Worm (Caenorhabditis elegans): Measurements from ENCODE around the gene Y41D4B.17.

Gene Y41D4B.17

ce11 chrIV:1567577-1567976 is 7.7 kb downstream of the Y41D4B.17 start:
- TF ChIP-seq skn-1 (tag; optimal IDR thresholded peaks at IDR 0.05), result no peak
- TF ChIP-seq fos-1 (tag; optimal IDR thresholded peaks at IDR 0.05), result no peak
- no peak for TF ChIP-seq blmp-1 (tag; optimal IDR thresholded peaks at IDR 0.05)
- TF ChIP-seq egl-27 (tag; optimal IDR thresholded peaks at IDR 0.05), result no peak
- no peak for TF ChIP-seq unc-30 (tag; optimal IDR thresholded peaks at IDR 0.05)
- TF ChIP-seq ets-5 (GFP tag; IDR thresholded peaks at IDR 0.05), result no peak
- no peak for TF ChIP-seq ztf-4 (tag; optimal IDR thresholded peaks at IDR 0.05)
- no peak for TF ChIP-seq fkh-10 (GFP tag; optimal IDR thresholded peaks at IDR 0.05)
- TF ChIP-seq lin-15B (tag; optimal IDR thresholded peaks at IDR 0.05), result no peak
- no peak for TF ChIP-seq unc-86 (tag; optimal IDR thresholded peaks at IDR 0.05)
- TF ChIP-seq dsc-1 (tag; optimal IDR thresholded peaks at IDR 0.05), result no peak
- no peak for TF ChIP-seq nhr-77 (tag; optimal IDR thresholded peaks at IDR 0.05)
- TF ChIP-seq zag-1 (tag; optimal IDR thresholded peaks at IDR 0.05), result no peak
- TF ChIP-seq ceh-82 (tag; optimal IDR thresholded peaks at IDR 0.05), result no peak

- peak; percentile 60 for TF ChIP-seq blmp-1 (tag; optimal IDR thresholded peaks at IDR 0.05)
- no peak for TF ChIP-seq nhr-19 (GFP tag; conservative IDR thresholded peaks at IDR 0.05)
Observed at ce11 chrIV:1576731-1577130, 16.8 kb downstream of the Y41D4B.17 start, which contains the start of gene Y41D4B.14. Gene Y41D4B.14 (plus strand): TSS chrIV:1577031.

DNA sequence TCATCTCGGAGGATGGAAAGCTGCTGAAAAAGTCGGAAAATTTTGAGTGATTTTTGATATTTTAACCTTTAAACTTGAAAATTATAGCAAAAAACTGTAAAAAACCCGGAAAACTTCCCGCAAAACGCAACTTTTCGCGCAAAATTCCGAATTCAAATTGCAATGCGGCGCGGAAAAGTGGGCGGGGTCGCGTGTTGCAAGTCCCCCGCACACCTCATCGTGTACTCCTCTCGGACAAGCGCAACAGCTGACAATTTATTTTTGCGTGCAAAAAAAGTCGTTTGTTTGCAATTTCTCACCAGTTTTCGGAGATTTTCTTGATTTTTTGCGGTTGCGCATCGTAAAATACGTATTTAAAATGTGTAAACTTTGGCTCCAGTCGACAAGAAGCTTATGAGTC is 35.9 kb downstream of the Y41D4B.17 start, which contains the start of gene npp-8:
Gene npp-8, minus strand, starts transcription at position 23 of the 400 bp plus-strand sequence.
- TF ChIP-seq nhr-85 (tag) (peak; percentile 91), egl-13 (tag; optimal IDR thresholded peaks at IDR 0.05) (peak; percentile 86), fkh-4 (tag; optimal IDR thresholded peaks at IDR 0.05; ENCODE audit: borderline replicate concordance) (peak; percentile 60), lin-13 (GFP tag; optimal IDR thresholded peaks at IDR 0.05) (peak; percentile 82), Y116A8C.19 (tag; optimal IDR thresholded peaks at IDR 0.05; ENCODE audit: borderline replicate concordance) (no peak), ceh-63 (GFP tag; optimal IDR thresholded peaks at IDR 0.05) (no peak), nhr-84 (tag; optimal IDR thresholded peaks at IDR 0.05) (no peak), tbx-2 (tag; optimal IDR thresholded peaks at IDR 0.05) (peak; percentile 91), fkh-8 (tag; optimal IDR thresholded peaks at IDR 0.05) (peak; percentile 87), nhr-20 (tag; optimal IDR thresholded peaks at IDR 0.05) (peak; percentile 87), nhr-11 (tag; optimal IDR thresholded peaks at IDR 0.05) (peak; percentile 37), nhr-76 (tag; optimal IDR thresholded peaks at IDR 0.05) (peak; percentile 10), fos-1 (tag; optimal IDR thresholded peaks at IDR 0.05) (peak; percentile 69), isw-1 (GFP tag; IDR thresholded peaks at IDR 0.05) (peak; percentile 77), nhr-90 (tag; optimal IDR thresholded peaks at IDR 0.05; ENCODE audit: poor library complexity) (no peak), unc-86 (tag; optimal IDR thresholded peaks at IDR 0.05) (peak; percentile 84), lin-15B (tag; optimal IDR thresholded peaks at IDR 0.05) (peak; percentile 80), lin-35 (GFP tag; optimal IDR thresholded peaks at IDR 0.05) (peak; percentile 82 to 89), C04F5.9 (tag; optimal IDR thresholded peaks at IDR 0.05) (peak; percentile 78), fkh-10 (GFP tag; optimal IDR thresholded peaks at IDR 0.05) (peak; percentile 50), nhr-71 (tag; optimal IDR thresholded peaks at IDR 0.05) (peak; percentile 94), alr-1 (tag; optimal IDR thresholded peaks at IDR 0.05; ENCODE audit: borderline replicate concordance) (no peak), hpl-2 (GFP tag; optimal IDR thresholded peaks at IDR 0.05) (peak; percentile 50), unc-98 (GFP tag; IDR thresholded peaks at IDR 0.05) (peak; percentile 51; the same call in 1 of the 2 replicates), rnt-1 (tag; optimal IDR thresholded peaks at IDR 0.05) (peak; percentile 97), dpl-1 (GFP tag; optimal IDR thresholded peaks at IDR 0.05) (peak; percentile 82 to 85 (median 83)), hlh-4 (tag; optimal IDR thresholded peaks at IDR 0.05) (no peak), ceh-8 (GFP tag; optimal IDR thresholded peaks at IDR 0.05) (peak; percentile 86), ceh-88 (GFP tag; IDR thresholded peaks at IDR 0.05) (peak; percentile 59), lin-39 (tag; optimal IDR thresholded peaks at IDR 0.05) (peak; percentile 55), nhr-77 (tag; optimal IDR thresholded peaks at IDR 0.05) (peak; percentile 59), C34B4.2 (tag; optimal IDR thresholded peaks at IDR 0.05) (no peak), efl-1 (optimal IDR thresholded peaks at IDR 0.05) (peak; percentile 85 to 89), efl-1 (GFP tag; optimal IDR thresholded peaks at IDR 0.05 in 1 of 2) (peak; percentile 86 to 98), ceh-90 (tag; optimal IDR thresholded peaks at IDR 0.05) (peak; percentile 72), nhr-28 (tag; optimal IDR thresholded peaks at IDR 0.05) (no peak), snu-23 (GFP tag; optimal IDR thresholded peaks at IDR 0.05) (peak; percentile 94), ztf-4 (tag; optimal IDR thresholded peaks at IDR 0.05) (peak; percentile 73), xbp-1 (tag; optimal IDR thresholded peaks at IDR 0.05) (peak; percentile 91), F16B12.6 (tag; optimal IDR thresholded peaks at IDR 0.05) (peak; percentile 45)
